Fruit fly (Drosophila melanogaster) whole organism, adult: ENCODE results near the gene Aps.
A peak's percentile ranks its signal among the peaks of the same experiment; 100 is the strongest.

Experiments
- CG11617 ChIP-seq: fragments of 200-800 bp; sonication (Bioruptor generic); optimal IDR thresholded peaks from 2 replicates; lab custom pipeline; 2017; ENCODE audit warnings: mild to moderate bottlenecking, missing biosample characterization, missing genetic modification reagents, missing genetic modification characterization
- CG7101 ChIP-seq: fragments of 200-800 bp; sonication (Bioruptor generic); optimal IDR thresholded peaks from 2 replicates; lab custom pipeline; 2018; ENCODE audit warnings: missing biosample characterization, mild to moderate bottlenecking, missing genetic modification characterization, moderate library complexity
- Mnt ChIP-seq: fragments of 200-800 bp; sonication (Bioruptor generic); optimal IDR thresholded peaks from 2 replicates; lab custom pipeline; 2016; ENCODE audit warnings: missing biosample characterization, mild to moderate bottlenecking, missing genetic modification characterization
- cnc ChIP-seq, 2 experiments: fragments of >200 bp; optimal IDR thresholded peaks; 2 replicates each; lab custom pipeline; 2017
- kay ChIP-seq: fragments of 200-800 bp; sonication (Bioruptor generic); peaks from one replicate; lab custom pipeline; 2016; ENCODE audit warnings: missing biosample characterization, missing genetic modification characterization, borderline replicate concordance
- tj ChIP-seq: fragments of 200-800 bp; sonication (Bioruptor generic); optimal IDR thresholded peaks from 3 replicates; lab custom pipeline; 2017; ENCODE audit warnings: missing biosample characterization, mild to moderate bottlenecking, missing genetic modification characterization, moderate library complexity

dm6 chr3L:10852347-10853130 lies 46.4 kb downstream of the Aps start:
- TF ChIP-seq tj (GFP tag; lab: Kevin White, UChicago) (peak; percentile 49), CG7101 (tag; lab: Kevin White, UChicago) (no peak), kay (GFP tag; lab: Kevin White, UChicago) (no peak), cnc (optimal IDR thresholded peaks at IDR 0.05; lab: Kevin White, UChicago) (no peak), CG11617 (GFP tag; lab: Kevin White, UChicago) (peak; percentile 32), Mnt (GFP tag; lab: Kevin White, UChicago) (no peak)
